Worm (Caenorhabditis elegans) whole organism, L4 larva: Measurements from ENCODE around the gene erl-1.

Experiments
- D1046.2 ChIP-seq: fragments of 200-800 bp; sonication (Bioruptor generic); IDR thresholded peaks from 2 replicates; pipeline ENCODE4 v1.3.6; 2022; ENCODE audit warnings: missing genetic modification characterization, missing compliant biosample characterization
- R02D3.7 ChIP-seq: fragments of 150-350 bp; sonication (generic microtip); optimal IDR thresholded peaks from 3 replicates; lab custom pipeline; 2014; ENCODE audit warnings: missing biosample characterization, missing genetic modification characterization
- Y5F2A.4 ChIP-seq: fragments of 200-800 bp; sonication (Bioruptor generic); optimal IDR thresholded peaks from 2 replicates; lab custom pipeline; 2018; ENCODE audit warnings: mild to moderate bottlenecking, missing genetic modification characterization, missing compliant biosample characterization
- Y75B8A.6 ChIP-seq: fragments of 200-800 bp; sonication (Bioruptor generic); IDR thresholded peaks from 2 replicates; pipeline ENCODE4 v1.3.6; 2022; ENCODE audit warnings: missing genetic modification reagents, missing genetic modification characterization, missing compliant biosample characterization
- ZK337.2 ChIP-seq: fragments of 200-800 bp; sonication (Bioruptor generic); IDR thresholded peaks from 2 replicates; pipeline ENCODE4 v1.3.6; 2022; ENCODE audit warnings: missing genetic modification reagents, missing genetic modification characterization, missing compliant biosample characterization
- aha-1 ChIP-seq: fragments of 150-350 bp; peaks from one replicate; lab custom pipeline; 2014; ENCODE audit warnings: missing biosample characterization, missing genetic modification characterization
- arid-1 ChIP-seq: fragments of 200-800 bp; sonication (Bioruptor generic); conservative IDR thresholded peaks from 2 replicates; pipeline ENCODE4 v1.3.6; 2022; ENCODE audit warnings: missing genetic modification reagents, missing genetic modification characterization, missing compliant biosample characterization
- ceh-20 ChIP-seq: fragments of 200-800 bp; sonication (Bioruptor generic); IDR thresholded peaks from 2 replicates; pipeline ENCODE4 v1.3.6; 2022; ENCODE audit warnings: missing genetic modification reagents, missing genetic modification characterization, missing compliant biosample characterization
- ceh-44 ChIP-seq: fragments of 200-800 bp; sonication (Bioruptor generic); IDR thresholded peaks from 2 replicates; pipeline ENCODE4 v1.3.6; 2022; ENCODE audit warnings: missing genetic modification reagents, missing genetic modification characterization, missing compliant biosample characterization
- cey-2 ChIP-seq: sonication (generic microtip); optimal IDR thresholded peaks from 3 replicates; lab custom pipeline; 2017; ENCODE audit warnings: missing genetic modification characterization, mild to moderate bottlenecking, missing compliant biosample characterization, antibody characterized with exemption, borderline replicate concordance; ENCODE audit not compliant: insufficient read depth
- daf-16 ChIP-seq, 3 experiments: sonication (generic microtip); optimal IDR thresholded peaks; 2 replicates each; lab custom pipeline; 2016 to 2017; ENCODE audit warnings: missing genetic modification characterization in 3 of 3, missing genetic modification reagents in 3 of 3, mild to moderate bottlenecking in 2 of 3, missing compliant biosample characterization in 2 of 3, missing biosample characterization in 1 of 3, moderate library complexity in 1 of 3
- daf-8 ChIP-seq: fragments of 200-800 bp; sonication (Bioruptor generic); IDR thresholded peaks from 2 replicates; pipeline ENCODE4 v1.3.6; 2022; ENCODE audit warnings: missing genetic modification characterization, missing compliant biosample characterization
- dmd-6 ChIP-seq: fragments of 200-800 bp; sonication (Bioruptor generic); IDR thresholded peaks from 2 replicates; pipeline ENCODE4 v1.3.6; 2022; ENCODE audit warnings: missing genetic modification reagents, missing genetic modification characterization, missing compliant biosample characterization
- dmd-8 ChIP-seq: fragments of 200-800 bp; sonication (Bioruptor generic); IDR thresholded peaks from 2 replicates; pipeline ENCODE4 v1.3.6; 2022; ENCODE audit warnings: missing genetic modification characterization, missing compliant biosample characterization
- duxl-1 ChIP-seq: sonication (generic microtip); optimal IDR thresholded peaks from 2 replicates; lab custom pipeline; 2016; ENCODE audit warnings: mild to moderate bottlenecking, missing genetic modification characterization, moderate library complexity, missing compliant biosample characterization; ENCODE audit not compliant: poor library complexity
- dve-1 ChIP-seq: sonication (generic microtip); optimal IDR thresholded peaks from 2 replicates; lab custom pipeline; 2017; ENCODE audit warnings: antibody characterized with exemption, mild to moderate bottlenecking, missing genetic modification characterization, missing compliant biosample characterization; ENCODE audit not compliant: insufficient read depth
- gei-8 ChIP-seq: fragments of 200-800 bp; sonication (Bioruptor generic); optimal IDR thresholded peaks from 2 replicates; lab custom pipeline; 2018; ENCODE audit warnings: mild to moderate bottlenecking, missing genetic modification characterization, missing compliant biosample characterization
- hif-1 ChIP-seq, 2 experiments: sonication (generic microtip); optimal IDR thresholded peaks; 2 replicates each; lab custom pipeline; 2016 to 2017; ENCODE audit warnings: missing compliant biosample characterization in 2 of 2, missing genetic modification characterization in 2 of 2, missing genetic modification reagents in 2 of 2, missing genotype in 2 of 2, mild to moderate bottlenecking in 1 of 2
- hlh-11 ChIP-seq: fragments of 200-800 bp; sonication (Bioruptor generic); optimal IDR thresholded peaks from 2 replicates; lab custom pipeline; 2018; ENCODE audit warnings: mild to moderate bottlenecking, missing genetic modification characterization, missing compliant biosample characterization
- hlh-30 ChIP-seq: sonication (generic microtip); optimal IDR thresholded peaks from 2 replicates; lab custom pipeline; 2017; ENCODE audit warnings: antibody characterized with exemption, mild to moderate bottlenecking, missing genetic modification characterization, missing compliant biosample characterization; ENCODE audit not compliant: insufficient read depth
- jun-1 ChIP-seq: fragments of 150-350 bp; optimal IDR thresholded peaks from 2 replicates; lab custom pipeline; 2014; ENCODE audit warnings: missing biosample characterization, missing genetic modification reagents, missing genetic modification characterization
- lim-7 ChIP-seq: fragments of 200-800 bp; sonication (Bioruptor generic); IDR thresholded peaks from 2 replicates; pipeline ENCODE4 v1.3.6; 2022; ENCODE audit warnings: missing genetic modification characterization, missing compliant biosample characterization
- lin-1 ChIP-seq: fragments of 200-800 bp; sonication (Bioruptor generic); IDR thresholded peaks from 2 replicates; pipeline ENCODE4 v1.3.6; 2022; ENCODE audit warnings: missing genetic modification reagents, missing genetic modification characterization, missing compliant biosample characterization
- lsy-2 ChIP-seq, 2 experiments: fragments of 150-350 bp in 1 of 2; sonication (generic microtip) in 1 of 2; optimal IDR thresholded peaks; 2 replicates each; lab custom pipeline; 2014 to 2017; ENCODE audit warnings: missing biosample characterization in 2 of 2, missing genetic modification characterization in 2 of 2
- nhr-10 ChIP-seq: fragments of 150-350 bp; optimal IDR thresholded peaks from 2 replicates; lab custom pipeline; 2014; ENCODE audit warnings: missing biosample characterization, missing genetic modification characterization
- nhr-102 ChIP-seq: sonication (generic microtip); optimal IDR thresholded peaks from 2 replicates; lab custom pipeline; 2016; ENCODE audit warnings: mild to moderate bottlenecking, missing genetic modification characterization, moderate library complexity, missing compliant biosample characterization
- nhr-111 ChIP-seq: fragments of 200-800 bp; sonication (Bioruptor generic); optimal IDR thresholded peaks from 2 replicates; lab custom pipeline; 2018; ENCODE audit warnings: mild to moderate bottlenecking, missing genetic modification characterization, missing compliant biosample characterization
- nhr-28 ChIP-seq: fragments of 150-350 bp; optimal IDR thresholded peaks from 2 replicates; lab custom pipeline; 2014; ENCODE audit warnings: missing biosample characterization, missing genetic modification characterization
- nhr-48 ChIP-seq: sonication (generic microtip); optimal IDR thresholded peaks from 2 replicates; lab custom pipeline; 2016; ENCODE audit warnings: mild to moderate bottlenecking, missing genetic modification characterization, missing compliant biosample characterization
- nhr-76 ChIP-seq: fragments of 150-350 bp; optimal IDR thresholded peaks from 2 replicates; lab custom pipeline; 2014; ENCODE audit warnings: missing biosample characterization, missing genetic modification characterization
- nhr-77 ChIP-seq: fragments of 150-350 bp; optimal IDR thresholded peaks from 2 replicates; lab custom pipeline; 2014; ENCODE audit warnings: missing biosample characterization, missing genetic modification characterization
- php-3 ChIP-seq: fragments of 200-800 bp; sonication (Bioruptor generic); IDR thresholded peaks from 2 replicates; pipeline ENCODE4 v1.3.6; 2022; ENCODE audit warnings: missing genetic modification reagents, missing genetic modification characterization, missing compliant biosample characterization
- pqm-1 ChIP-seq: sonication (generic microtip); optimal IDR thresholded peaks from 2 replicates; lab custom pipeline; 2017; ENCODE audit warnings: missing biosample characterization, missing genetic modification characterization
- sdz-12 ChIP-seq: fragments of 200-800 bp; sonication (Bioruptor generic); optimal IDR thresholded peaks from 2 replicates; lab custom pipeline; 2018; ENCODE audit warnings: mild to moderate bottlenecking, missing genetic modification characterization, missing compliant biosample characterization
- skn-1 ChIP-seq: fragments of 150-350 bp; optimal IDR thresholded peaks from 2 replicates; lab custom pipeline; 2014; ENCODE audit warnings: missing biosample characterization, missing genetic modification characterization
- snpc-1.2 ChIP-seq: fragments of 200-800 bp; sonication (Bioruptor generic); IDR thresholded peaks from 2 replicates; pipeline ENCODE4 v1.3.6; 2022; ENCODE audit warnings: missing genetic modification reagents, missing genetic modification characterization, missing compliant biosample characterization
- spr-1 ChIP-seq: sonication (generic microtip); optimal IDR thresholded peaks from 2 replicates; lab custom pipeline; 2016; ENCODE audit warnings: mild to moderate bottlenecking, missing genetic modification characterization, missing compliant biosample characterization
- spr-3 ChIP-seq: fragments of 200-800 bp; sonication (Bioruptor generic); optimal IDR thresholded peaks from 2 replicates; lab custom pipeline; 2018; ENCODE audit warnings: mild to moderate bottlenecking, missing genetic modification characterization, missing compliant biosample characterization
- tra-1 ChIP-seq: fragments of 200-800 bp; sonication (Bioruptor generic); IDR thresholded peaks from 2 replicates; pipeline ENCODE4 v1.3.6; 2022; ENCODE audit warnings: missing genetic modification reagents, missing genetic modification characterization, missing compliant biosample characterization
- unc-39 ChIP-seq: sonication (generic microtip); optimal IDR thresholded peaks from 2 replicates; lab custom pipeline; 2017; ENCODE audit warnings: missing biosample characterization, missing genetic modification characterization
- unc-62 ChIP-seq, 3 experiments: fragments of 150-350 bp in 1 of 3; sonication (generic microtip); optimal IDR thresholded peaks in 2 of 3; peaks in 1 of 3; 1 replicate in 1 of 3; 2 replicates in 2 of 3; lab custom pipeline; 2014 to 2017; ENCODE audit warnings: missing biosample characterization in 3 of 3, missing genetic modification characterization in 3 of 3, missing genetic modification reagents in 3 of 3, missing genotype in 1 of 3
- zip-11 ChIP-seq: fragments of 200-800 bp; sonication (Bioruptor generic); IDR thresholded peaks from 2 replicates; pipeline ENCODE4 v1.3.6; 2022; ENCODE audit warnings: missing genetic modification characterization, missing compliant biosample characterization
- ztf-7 ChIP-seq: fragments of 150-350 bp; optimal IDR thresholded peaks from 2 replicates; lab custom pipeline; 2014; ENCODE audit warnings: missing biosample characterization, missing genetic modification characterization

Gene erl-1

DNA sequence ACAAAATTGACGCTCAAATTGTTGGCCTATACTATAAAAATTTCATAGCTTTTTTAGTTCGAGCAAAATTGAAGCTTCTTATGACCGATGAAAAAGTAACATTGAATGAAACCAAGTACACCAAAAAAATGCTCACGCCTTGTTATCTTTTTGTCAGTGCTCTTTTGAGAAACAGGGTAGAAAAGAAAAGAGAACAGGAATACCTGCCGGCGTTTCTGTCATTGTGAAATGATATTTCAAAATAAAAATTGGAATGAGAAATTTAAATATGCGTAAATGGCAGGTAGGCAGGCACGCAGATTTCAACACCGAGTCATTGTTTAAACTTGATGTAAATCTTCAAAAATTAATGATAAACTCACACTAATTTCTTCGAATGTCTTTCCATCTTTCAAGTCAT is 17.0 kb downstream of the erl-1 start:
- TF ChIP-seq daf-16 (GFP tag; optimal IDR thresholded peaks at IDR 0.05; lab: Kevin White, UChicago) (no peak), daf-16 (tag; optimal IDR thresholded peaks at IDR 0.05; lab: Kevin White, UChicago) (peak; percentile 13), nhr-77 (no peak), dmd-8 (no peak), dmd-6 (GFP tag; lab: Robert Waterston, UW) (peak; percentile 41; the same call in 1 of the 2 replicates), dve-1 (tag; lab: Kevin White, UChicago) (peak; percentile 17)

DNA sequence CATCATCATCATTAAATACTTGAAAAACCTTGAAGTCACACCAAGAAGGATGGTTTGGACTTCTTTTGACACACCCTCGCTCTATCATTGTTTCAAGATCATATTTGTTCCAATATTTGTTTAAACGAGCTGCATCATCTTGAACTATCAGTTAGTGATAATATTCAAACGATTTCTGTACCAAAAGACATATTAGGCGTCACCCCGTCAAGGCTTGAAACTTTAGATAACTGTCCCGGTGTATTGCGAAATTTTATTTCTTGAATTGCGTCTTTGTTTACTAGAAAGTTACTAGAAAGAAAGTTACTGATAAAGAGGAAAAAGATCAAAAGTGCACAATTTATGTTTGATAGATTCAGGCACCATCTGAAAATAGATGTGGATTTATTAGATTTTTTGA is 18.2 kb downstream of the erl-1 start:
- TF ChIP-seq snpc-1.2 (no peak), nhr-28 (tag; lab: Kevin White, UChicago) (peak; percentile 31), hlh-11 (tag; lab: Kevin White, UChicago) (peak; percentile 69), lsy-2 (tag; optimal IDR thresholded peaks at IDR 0.05; lab: Kevin White, UChicago) (no peak), dve-1 (tag; lab: Kevin White, UChicago) (peak; percentile 70), nhr-48 (tag; lab: Kevin White, UChicago) (peak; percentile 22), daf-16 (GFP tag; optimal IDR thresholded peaks at IDR 0.05; lab: Kevin White, UChicago) (peak in 1 of 2 experiments; percentile 6), daf-16 (tag; optimal IDR thresholded peaks at IDR 0.05; lab: Kevin White, UChicago) (peak; percentile 96), nhr-10 (peak; percentile 14), unc-39 (tag; lab: Kevin White, UChicago) (no peak), arid-1 (GFP tag; lab: Robert Waterston, UW) (no peak), spr-1 (tag; lab: Kevin White, UChicago) (no peak), dmd-6 (GFP tag; lab: Robert Waterston, UW) (peak; percentile 65), ceh-44 (no peak), daf-8 (GFP tag; lab: Robert Waterston, UW) (no peak), gei-8 (GFP tag; lab: Kevin White, UChicago) (no peak), tra-1 (GFP tag; lab: Robert Waterston, UW) (no peak), unc-62 (GFP tag; optimal IDR thresholded peaks at IDR 0.05 in 1 of 2; lab: Kevin White, UChicago) (peak in 1 of 2 experiments; percentile 9), unc-62 (tag; optimal IDR thresholded peaks at IDR 0.05; lab: Kevin White, UChicago) (no peak), lin-1 (GFP tag; lab: Robert Waterston, UW) (0 out of 2 replicates have a peak, but pooled peaks have one; percentile 38), ztf-7 (tag; lab: Kevin White, UChicago) (peak; percentile 2), aha-1 (tag; lab: Kevin White, UChicago) (peak; percentile 38), pqm-1 (tag; lab: Kevin White, UChicago) (peak; percentile 90)

DNA sequence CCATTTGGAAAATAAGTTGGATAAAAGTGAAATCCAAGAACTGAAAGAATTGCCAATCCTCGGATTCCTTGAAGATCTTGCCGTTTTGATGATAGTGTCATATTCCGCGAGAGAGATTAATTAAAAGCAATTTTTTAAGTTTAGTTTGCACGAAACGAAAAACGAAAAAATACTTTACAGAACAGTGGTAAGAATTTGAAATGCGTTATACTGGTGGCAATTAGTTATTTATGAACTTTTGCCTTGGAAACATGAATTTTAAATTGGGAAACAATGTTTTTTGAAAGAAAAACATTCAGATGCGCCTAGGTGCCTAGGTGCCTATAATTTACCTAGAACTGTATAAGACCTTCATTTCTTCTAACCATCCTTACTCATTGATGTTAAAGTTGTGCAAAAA is 20.0 kb downstream of the erl-1 start, which contains the start of gene oac-57:
oac-57 (minus strand) TSS at position 101 of the 400 bp plus-strand sequence.
- TF ChIP-seq ztf-7 (tag; lab: Kevin White, UChicago) (no peak), R02D3.7 (tag; lab: Kevin White, UChicago) (no peak), daf-8 (GFP tag; lab: Robert Waterston, UW) (no peak), php-3 (GFP tag; lab: Robert Waterston, UW) (no peak), hlh-11 (tag; lab: Kevin White, UChicago) (no peak), ZK337.2 (no peak), nhr-111 (no peak), zip-11 (GFP tag; lab: Robert Waterston, UW) (no peak), skn-1 (tag; lab: Kevin White, UChicago) (no peak), nhr-102 (tag; lab: Kevin White, UChicago) (no peak), jun-1 (tag; lab: Kevin White, UChicago) (no peak), nhr-48 (tag; lab: Kevin White, UChicago) (no peak)

DNA sequence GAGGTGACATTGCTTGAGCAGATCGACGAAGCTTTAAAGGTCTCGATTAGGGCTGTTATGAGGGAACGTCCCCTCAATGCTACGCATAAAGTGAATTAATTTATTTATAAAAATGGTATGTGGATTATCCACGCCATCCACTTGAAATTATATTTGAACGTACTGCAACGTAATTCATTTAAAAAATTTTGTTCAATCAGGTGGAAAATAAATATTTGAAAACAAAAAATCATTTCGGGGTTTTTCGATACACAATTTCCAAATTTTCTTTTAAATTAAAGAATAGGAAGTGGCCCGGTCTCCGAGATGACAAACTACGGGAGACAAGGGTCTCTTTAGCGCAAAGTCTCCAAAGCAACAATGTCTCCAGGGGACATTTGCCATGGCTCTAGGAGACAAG is 23.9 kb downstream of the erl-1 start, which contains the start of gene oac-58:
oac-58 (minus strand) TSS at position 101 of the 400 bp plus-strand sequence.
- TF ChIP-seq unc-39 (tag; lab: Kevin White, UChicago): no peak
- no peak for TF ChIP-seq sdz-12 (GFP tag; lab: Kevin White, UChicago)
- no peak for TF ChIP-seq hif-1 (tag; optimal IDR thresholded peaks at IDR 0.05; lab: Kevin White, UChicago)
- no peak for TF ChIP-seq lim-7 (GFP tag; lab: Robert Waterston, UW)
- TF ChIP-seq D1046.2: no peak
- TF ChIP-seq php-3 (GFP tag; lab: Robert Waterston, UW): no peak
- no peak for TF ChIP-seq nhr-48 (tag; lab: Kevin White, UChicago)
- TF ChIP-seq nhr-76 (tag; lab: Kevin White, UChicago): no peak
- TF ChIP-seq hlh-30: no peak
- TF ChIP-seq nhr-102 (tag; lab: Kevin White, UChicago): no peak
- no peak for TF ChIP-seq Y5F2A.4 (GFP tag; lab: Kevin White, UChicago)
- no peak for TF ChIP-seq ceh-20 (GFP tag; lab: Robert Waterston, UW)
- no peak for TF ChIP-seq spr-3 (GFP tag; lab: Kevin White, UChicago)
- no peak for TF ChIP-seq Y75B8A.6 (GFP tag; lab: Robert Waterston, UW)
- TF ChIP-seq duxl-1 (tag; lab: Kevin White, UChicago): no peak
- TF ChIP-seq cey-2 (tag; lab: Kevin White, UChicago): no peak
- TF ChIP-seq unc-62 (GFP tag; optimal IDR thresholded peaks at IDR 0.05 in 1 of 2; lab: Kevin White, UChicago): no peak
- no peak for TF ChIP-seq unc-62 (tag; optimal IDR thresholded peaks at IDR 0.05; lab: Kevin White, UChicago)
